Fruit fly (Drosophila melanogaster): ENCODE results near the gene CG31517.

Gene CG31517

DNA sequence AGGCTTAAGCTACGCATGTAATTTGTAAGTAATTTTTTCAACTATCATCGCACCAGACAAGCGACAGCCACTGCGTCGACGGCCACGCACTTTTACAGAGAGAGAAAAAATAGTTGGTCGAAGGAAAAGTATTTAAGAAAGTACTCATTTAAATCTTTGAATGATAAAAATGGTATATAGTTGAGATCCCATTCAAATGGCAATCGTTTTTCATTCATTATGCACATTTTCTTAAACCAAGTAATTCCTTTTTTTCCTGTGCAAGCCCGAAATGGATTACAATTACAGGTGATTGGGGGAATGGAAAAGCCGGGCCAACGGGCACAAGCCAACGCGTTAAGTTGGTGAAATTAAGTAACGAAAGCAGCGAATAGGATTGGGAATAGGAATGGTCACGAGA is 4.1 kb downstream of the CG31517 start (continued):
- TF ChIP-seq bsh (GFP tag; optimal IDR thresholded peaks at IDR 0.05) (peak in 1 of 2 experiments; percentile 55), emc (GFP tag; optimal IDR thresholded peaks at IDR 0.05) (no peak), CG2889 (GFP tag; IDR thresholded peaks at IDR 0.05) (no peak), CG17328 (GFP tag; IDR thresholded peaks at IDR 0.05) (no peak), CG4360 (GFP tag; IDR thresholded peaks at IDR 0.05) (no peak), CG13424 (tag; optimal IDR thresholded peaks at IDR 0.05) (peak; percentile 27), lola (GFP tag; optimal IDR thresholded peaks at IDR 0.05) (peak in 1 of 3 experiments; percentile 42), gro (GFP tag; optimal IDR thresholded peaks at IDR 0.05) (no peak), Atf-2 (GFP tag; optimal IDR thresholded peaks at IDR 0.05) (no peak), CG12299 (tag; optimal IDR thresholded peaks at IDR 0.05) (no peak), C15 (GFP tag; IDR thresholded peaks at IDR 0.05) (no peak), CG12391 (tag; optimal IDR thresholded peaks at IDR 0.05) (peak; percentile 16), CG9876 (GFP tag; optimal IDR thresholded peaks at IDR 0.05) (no peak), jing (GFP tag; optimal IDR thresholded peaks at IDR 0.05) (no peak), zf30C (GFP tag; optimal IDR thresholded peaks at IDR 0.05) (no peak), CG3838 (GFP tag; optimal IDR thresholded peaks at IDR 0.05) (no peak), Lpt (GFP tag; optimal IDR thresholded peaks at IDR 0.05) (no peak), CG1529 (GFP tag; optimal IDR thresholded peaks at IDR 0.05) (no peak), CG11723 (GFP tag; optimal IDR thresholded peaks at IDR 0.05) (no peak), Ada2b (GFP tag; IDR thresholded peaks at IDR 0.05) (no peak), Lhr (GFP tag; optimal IDR thresholded peaks at IDR 0.05) (no peak), MBD-R2 (GFP tag; IDR thresholded peaks at IDR 0.05) (no peak), Blimp-1 (GFP tag; optimal IDR thresholded peaks at IDR 0.05) (peak; percentile 49), CG6854 (GFP tag; optimal IDR thresholded peaks at IDR 0.05) (no peak), salm (tag; optimal IDR thresholded peaks at IDR 0.05) (no peak), HmgD (GFP tag; optimal IDR thresholded peaks at IDR 0.05) (no peak), GATAe (GFP tag; conservative IDR thresholded peaks at IDR 0.05) (no peak), CG2120 (GFP tag; optimal IDR thresholded peaks at IDR 0.05) (no peak), CG5245 (GFP tag; optimal IDR thresholded peaks at IDR 0.05) (no peak), CG17361 (GFP tag; IDR thresholded peaks at IDR 0.05) (peak; percentile 26; the same call in 1 of the 3 replicates), CG4424 (GFP tag; optimal IDR thresholded peaks at IDR 0.05) (no peak), sens-2 (GFP tag; IDR thresholded peaks at IDR 0.05) (no peak), ssp (GFP tag; IDR thresholded peaks at IDR 0.05) (no peak), schlank (tag; optimal IDR thresholded peaks at IDR 0.05) (no peak), ci (GFP tag; IDR thresholded peaks at IDR 0.05) (peak; percentile 72; the same call in 2 of the 3 replicates), CG33213 (GFP tag; optimal IDR thresholded peaks at IDR 0.05) (no peak), row (GFP tag; IDR thresholded peaks at IDR 0.05) (no peak), eyg (GFP tag; optimal IDR thresholded peaks at IDR 0.05) (no peak), dati (GFP tag; IDR thresholded peaks at IDR 0.05) (no peak), al (GFP tag; IDR thresholded peaks at IDR 0.05) (no peak), shn (GFP tag; optimal IDR thresholded peaks at IDR 0.05) (no peak), E2f1 (GFP tag; IDR thresholded peaks at IDR 0.05) (no peak), org-1 (GFP tag; optimal IDR thresholded peaks at IDR 0.05) (no peak), fru (optimal IDR thresholded peaks at IDR 0.05) (no peak), CG31388 (GFP tag; optimal IDR thresholded peaks at IDR 0.05) (no peak), CG32767 (GFP tag; IDR thresholded peaks at IDR 0.05) (no peak), ara (GFP tag; IDR thresholded peaks at IDR 0.05) (0 out of 2 replicates have a peak, but pooled peaks have one; percentile 32), sisA (GFP tag; IDR thresholded peaks at IDR 0.05) (0 out of 2 replicates have a peak, but pooled peaks have one; percentile 7), Rfx (GFP tag; IDR thresholded peaks at IDR 0.05) (no peak), CG1792 (GFP tag; optimal IDR thresholded peaks at IDR 0.05) (no peak), usp (GFP tag; optimal IDR thresholded peaks at IDR 0.05) (no peak), ase (GFP tag; IDR thresholded peaks at IDR 0.05) (no peak), sr (GFP tag; IDR thresholded peaks at IDR 0.05) (no peak), otp (GFP tag; IDR thresholded peaks at IDR 0.05) (no peak)

Measured in whole organism, embryonic.